Fruit fly (Drosophila melanogaster) whole organism, adult: ENCODE data around the gene CG42581.
"Not testable (repeated sequence)": the region's sequence is repeated elsewhere in the genome, so short reads cannot be mapped to it uniquely, and the experiment has no call there.

Source experiments
- CG11617 ChIP-seq: fragments of 200-800 bp; sonication (Bioruptor generic); optimal IDR thresholded peaks from 2 replicates; lab custom pipeline; 2017; ENCODE audit warnings: mild to moderate bottlenecking, missing biosample characterization, missing genetic modification reagents, missing genetic modification characterization
- CG12768 ChIP-seq: fragments of 200-800 bp; sonication (Bioruptor generic); optimal IDR thresholded peaks from 2 replicates; lab custom pipeline; 2017; ENCODE audit warnings: missing biosample characterization, missing genetic modification characterization, mild to moderate bottlenecking, moderate library complexity, missing genetic modification reagents
- CG14711 ChIP-seq: fragments of 200-800 bp; sonication (Bioruptor generic); optimal IDR thresholded peaks from 2 replicates; lab custom pipeline; 2018; ENCODE audit warnings: missing biosample characterization, mild to moderate bottlenecking, missing genetic modification characterization, moderate library complexity
- CG1620 ChIP-seq: fragments of 200-800 bp; sonication (Bioruptor generic); optimal IDR thresholded peaks from 2 replicates; lab custom pipeline; 2016; ENCODE audit warnings: missing biosample characterization, missing genetic modification characterization
- CG33017 ChIP-seq: fragments of 200-800 bp; sonication (Bioruptor generic); optimal IDR thresholded peaks from 2 replicates; lab custom pipeline; 2018; ENCODE audit warnings: missing biosample characterization, mild to moderate bottlenecking, missing genetic modification characterization, moderate library complexity
- CG5204 ChIP-seq: fragments of 200-800 bp; sonication (Bioruptor generic); optimal IDR thresholded peaks from 2 replicates; lab custom pipeline; 2016; ENCODE audit warnings: missing biosample characterization, missing genetic modification characterization
- CG7045 ChIP-seq: fragments of 200-800 bp; sonication (Bioruptor generic); optimal IDR thresholded peaks from 2 replicates; lab custom pipeline; 2017; ENCODE audit warnings: missing biosample characterization, mild to moderate bottlenecking, missing genetic modification characterization
- CG7101 ChIP-seq: fragments of 200-800 bp; sonication (Bioruptor generic); optimal IDR thresholded peaks from 2 replicates; lab custom pipeline; 2018; ENCODE audit warnings: missing biosample characterization, mild to moderate bottlenecking, missing genetic modification characterization, moderate library complexity
- Clk ChIP-seq: fragments of 200-800 bp; sonication (Bioruptor generic); optimal IDR thresholded peaks from 2 replicates; lab custom pipeline; 2017; ENCODE audit warnings: missing biosample characterization, missing genetic modification characterization
- Crg-1 ChIP-seq: fragments of 200-800 bp; sonication (Bioruptor generic); optimal IDR thresholded peaks from 2 replicates; lab custom pipeline; 2016; ENCODE audit warnings: missing biosample characterization, missing genetic modification characterization
- Hr96 ChIP-seq: fragments of 200-800 bp; sonication (Bioruptor generic); optimal IDR thresholded peaks from 2 replicates; lab custom pipeline; 2016; ENCODE audit warnings: missing biosample characterization, missing genetic modification characterization
- Mnt ChIP-seq: fragments of 200-800 bp; sonication (Bioruptor generic); optimal IDR thresholded peaks from 2 replicates; lab custom pipeline; 2016; ENCODE audit warnings: missing biosample characterization, mild to moderate bottlenecking, missing genetic modification characterization
- bab1 ChIP-seq: fragments of 200-800 bp; sonication (Bioruptor generic); optimal IDR thresholded peaks from 3 replicates; lab custom pipeline; 2019; ENCODE audit warnings: missing biosample characterization, mild to moderate bottlenecking, missing genetic modification characterization, moderate library complexity
- cic ChIP-seq: fragments of 200-800 bp; sonication (Bioruptor generic); optimal IDR thresholded peaks from 2 replicates; lab custom pipeline; 2017; ENCODE audit warnings: missing biosample characterization, mild to moderate bottlenecking, missing genetic modification characterization, moderate library complexity
- cnc ChIP-seq, 2 experiments: fragments of >200 bp; optimal IDR thresholded peaks; 2 replicates each; lab custom pipeline; 2017
- kay ChIP-seq: fragments of 200-800 bp; sonication (Bioruptor generic); peaks from one replicate; lab custom pipeline; 2016; ENCODE audit warnings: missing biosample characterization, missing genetic modification characterization, borderline replicate concordance
- ovo ChIP-seq: fragments of 200-800 bp; sonication (Bioruptor generic); optimal IDR thresholded peaks from 2 replicates; lab custom pipeline; 2016; ENCODE audit warnings: missing biosample characterization, missing genetic modification characterization
- pad ChIP-seq: fragments of 200-800 bp; sonication (Bioruptor generic); optimal IDR thresholded peaks from 3 replicates; lab custom pipeline; 2017; ENCODE audit warnings: missing biosample characterization, missing genetic modification characterization, mild to moderate bottlenecking, moderate library complexity, missing genetic modification reagents
- tj ChIP-seq: fragments of 200-800 bp; sonication (Bioruptor generic); optimal IDR thresholded peaks from 3 replicates; lab custom pipeline; 2017; ENCODE audit warnings: missing biosample characterization, mild to moderate bottlenecking, missing genetic modification characterization, moderate library complexity
- toe ChIP-seq: fragments of 200-800 bp; sonication (Bioruptor generic); optimal IDR thresholded peaks from 2 replicates; lab custom pipeline; 2016; ENCODE audit warnings: missing biosample characterization, missing genetic modification characterization

The CG42581 gene

DNA sequence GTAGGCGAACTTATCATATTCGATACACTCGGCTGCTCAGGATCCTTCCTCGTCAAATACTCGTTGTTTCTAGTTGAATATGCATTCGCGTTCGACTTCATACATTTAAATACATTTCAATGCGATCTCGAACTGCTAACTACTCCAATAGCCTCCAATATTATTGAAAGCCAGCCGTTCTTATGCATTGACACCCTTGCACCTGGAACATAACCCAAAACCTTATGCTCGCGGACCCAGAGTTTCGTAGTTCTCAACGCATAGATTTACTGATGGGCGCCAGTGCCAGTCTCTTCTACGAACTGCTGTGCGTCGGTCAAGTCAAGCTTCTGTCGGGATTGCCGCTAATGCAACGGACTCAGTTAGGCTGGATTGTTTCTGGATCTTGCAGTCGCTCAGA, at the start of gene CG42581:
TSS of gene CG42581 (minus strand) at position 101 of the 400 bp plus-strand sequence.
- not testable (repeated sequence) for TF ChIP-seq CG7101 (tag; lab: Kevin White, UChicago); cic (GFP tag; lab: Kevin White, UChicago); CG7045 (GFP tag; lab: Kevin White, UChicago)

DNA sequence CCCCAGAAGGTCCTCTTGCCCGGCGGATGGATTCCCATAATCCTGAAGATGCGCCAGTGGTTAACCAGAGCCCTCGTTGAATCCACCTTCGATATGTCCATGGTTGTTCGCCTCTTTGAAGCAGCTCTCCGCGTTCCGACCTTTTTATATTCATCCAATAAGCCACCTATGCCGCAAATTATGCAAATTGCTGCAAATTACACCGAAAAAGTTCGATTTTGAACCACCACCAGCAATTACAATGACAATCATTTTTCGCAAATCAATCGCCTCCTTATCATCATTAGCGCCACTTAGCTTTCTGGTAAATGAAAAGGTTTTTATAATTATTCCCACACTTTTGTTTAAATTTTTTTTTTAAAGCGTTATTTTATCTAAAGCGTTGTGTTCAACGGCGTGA, 46.8 kb upstream of the CG42581 start, which contains the start of gene Or19a:
TSS of gene Or19a (minus strand) at position 101 of the 400 bp plus-strand sequence.
- TF ChIP-seq cic (GFP tag; lab: Kevin White, UChicago); CG7101 (tag; lab: Kevin White, UChicago); ovo (GFP tag; lab: Kevin White, UChicago): not testable (repeated sequence)

DNA sequence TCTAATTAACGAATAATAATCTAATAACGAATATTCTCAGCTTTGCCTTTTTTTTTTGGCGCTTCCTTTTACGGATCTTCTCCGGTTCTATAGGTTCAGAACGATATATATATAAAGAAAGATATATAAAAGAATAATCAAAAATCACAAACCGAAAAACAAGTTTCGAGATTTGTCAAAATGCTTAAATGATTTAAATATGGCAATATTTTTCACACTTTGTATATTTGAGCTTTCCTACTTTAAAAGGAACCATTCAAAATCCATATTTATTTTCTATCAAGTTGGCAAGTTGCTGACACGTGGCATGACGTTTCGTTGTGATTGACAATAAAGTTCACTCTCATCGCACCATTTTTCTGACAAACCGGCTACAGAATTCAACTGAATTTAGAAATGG, 44.4 kb upstream of the CG42581 start, which contains the start of gene CG34332:
TSS of gene CG34332 (plus strand) at position 301 of the 400 bp plus-strand sequence.
- no peak for TF ChIP-seq Crg-1 (GFP tag; lab: Kevin White, UChicago)
- no peak for TF ChIP-seq CG11617
- no peak for TF ChIP-seq ovo (GFP tag; lab: Kevin White, UChicago)
- TF ChIP-seq CG14711 (tag; lab: Kevin White, UChicago): no peak

DNA sequence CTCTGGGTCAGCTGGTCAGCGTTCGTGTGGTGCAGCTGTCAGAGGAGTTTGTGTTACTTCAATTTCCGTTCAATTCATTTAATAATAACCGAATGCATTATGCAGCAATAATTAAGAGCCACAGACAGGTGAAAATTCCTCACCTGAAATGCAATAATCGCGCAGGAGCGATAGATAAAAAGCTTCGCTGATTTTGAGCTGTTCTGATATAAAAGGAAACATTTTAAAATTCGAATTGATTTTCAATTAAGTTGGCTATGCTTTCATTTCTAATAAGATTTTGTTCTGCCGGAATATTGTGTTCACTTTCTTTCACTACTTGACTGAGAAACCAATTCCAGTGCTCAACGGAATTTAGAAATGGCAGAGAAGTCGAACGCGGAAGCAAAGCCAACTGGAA, 43.2 kb upstream of the CG42581 start, which contains the start of gene CG42583:
TSS of gene CG42583 (plus strand) at position 301 of the 400 bp plus-strand sequence.
- TF ChIP-seq CG7045 (GFP tag; lab: Kevin White, UChicago) (no peak), Mnt (GFP tag; lab: Kevin White, UChicago) (no peak), ovo (GFP tag; lab: Kevin White, UChicago) (no peak), pad (GFP tag; lab: Kevin White, UChicago) (no peak), tj (no peak), CG1620 (GFP tag; lab: Kevin White, UChicago) (no peak), CG14711 (tag; lab: Kevin White, UChicago) (no peak), cnc (optimal IDR thresholded peaks at IDR 0.05; lab: Kevin White, UChicago) (no peak), bab1 (GFP tag; lab: Kevin White, UChicago) (no peak)

DNA sequence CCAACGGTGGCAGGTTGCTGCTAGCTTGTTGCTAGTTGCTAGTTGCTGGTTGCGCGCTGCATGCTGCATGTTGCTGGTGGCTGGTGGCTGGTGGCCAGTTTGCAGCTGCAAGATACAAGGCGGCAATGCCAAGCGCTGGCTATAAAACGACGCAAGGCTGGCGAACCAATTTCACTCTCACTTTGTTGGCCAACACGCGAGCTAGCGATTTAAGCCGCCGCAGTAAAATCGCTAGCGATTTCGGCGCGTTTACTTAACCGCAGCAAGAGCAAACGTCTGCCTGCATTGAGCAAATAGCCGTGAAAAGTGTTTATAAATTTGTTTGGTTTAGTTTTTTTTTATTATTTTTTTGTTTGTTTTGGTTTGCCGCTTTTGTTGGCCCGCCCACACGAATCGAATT, 37.2 kb upstream of the CG42581 start, which contains the start of gene CG15322:
TSS of gene CG15322 (plus strand) at position 148 of the 400 bp plus-strand sequence.
- TF ChIP-seq CG12768 (GFP tag; lab: Kevin White, UChicago) (no peak), CG14711 (tag; lab: Kevin White, UChicago) (no peak)

DNA sequence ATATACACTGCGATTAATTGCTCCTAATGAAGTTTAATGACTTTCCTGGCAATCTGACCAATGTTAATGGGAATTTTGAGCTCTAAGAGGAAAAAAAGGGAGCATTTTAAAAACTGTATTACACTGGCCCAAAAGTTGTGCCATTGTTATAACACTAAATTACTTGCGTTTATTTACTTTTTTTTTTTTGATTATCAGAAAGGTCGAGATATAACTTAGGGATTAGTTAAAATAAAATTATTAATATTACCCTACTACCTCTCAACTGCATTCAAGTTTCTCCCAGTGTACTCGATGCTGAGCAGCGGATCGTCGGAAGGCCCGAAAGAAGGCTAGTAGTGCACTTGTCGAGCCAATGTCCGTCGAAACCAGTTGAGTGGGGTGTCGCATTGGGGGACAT, 34.2 kb upstream of the CG42581 start:
- no peak for TF ChIP-seq CG14711 (tag; lab: Kevin White, UChicago)
- TF ChIP-seq CG5204 (GFP tag; lab: Kevin White, UChicago): no peak

DNA sequence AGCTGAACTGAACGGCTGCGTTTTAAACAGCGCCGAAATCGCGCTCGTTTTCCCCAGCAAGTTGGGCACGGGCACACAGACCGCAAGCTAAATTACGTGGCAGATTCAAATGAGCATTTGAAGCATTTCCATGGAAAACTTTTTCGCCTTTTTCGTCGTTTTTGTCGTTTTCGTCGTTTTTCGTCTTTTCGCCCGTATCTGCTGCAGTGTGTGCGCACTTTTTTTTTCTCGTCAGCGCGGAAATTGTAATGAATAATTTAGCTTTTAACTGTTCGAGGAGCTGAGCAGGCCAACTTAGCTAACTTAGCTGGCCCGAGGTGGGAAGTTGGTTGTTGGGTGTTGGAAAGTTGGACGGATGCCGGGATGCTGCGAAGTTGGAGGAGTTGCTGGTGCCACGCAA, 33.3 kb upstream of the CG42581 start:
- no peak for TF ChIP-seq bab1 (GFP tag; lab: Kevin White, UChicago)
- no peak for TF ChIP-seq CG7101 (tag; lab: Kevin White, UChicago)
- TF ChIP-seq tj: no peak
- TF ChIP-seq kay (GFP tag; lab: Kevin White, UChicago): no peak
- no peak for TF ChIP-seq Clk (GFP tag; lab: Kevin White, UChicago)
- TF ChIP-seq cic (GFP tag; lab: Kevin White, UChicago): no peak
- TF ChIP-seq CG5204 (GFP tag; lab: Kevin White, UChicago): no peak
- TF ChIP-seq CG7045 (GFP tag; lab: Kevin White, UChicago): no peak
- TF ChIP-seq CG33017: no peak
- TF ChIP-seq CG12768 (GFP tag; lab: Kevin White, UChicago): no peak
- no peak for TF ChIP-seq Hr96 (GFP tag; lab: Kevin White, UChicago)
- no peak for TF ChIP-seq CG14711 (tag; lab: Kevin White, UChicago)
- no peak for TF ChIP-seq ovo (GFP tag; lab: Kevin White, UChicago)
- no peak for TF ChIP-seq pad (GFP tag; lab: Kevin White, UChicago)
- no peak for TF ChIP-seq toe (GFP tag; lab: Kevin White, UChicago)
- no peak for TF ChIP-seq Mnt (GFP tag; lab: Kevin White, UChicago)
- no peak for TF ChIP-seq CG1620 (GFP tag; lab: Kevin White, UChicago)
- no peak for TF ChIP-seq cnc (optimal IDR thresholded peaks at IDR 0.05; lab: Kevin White, UChicago)

DNA sequence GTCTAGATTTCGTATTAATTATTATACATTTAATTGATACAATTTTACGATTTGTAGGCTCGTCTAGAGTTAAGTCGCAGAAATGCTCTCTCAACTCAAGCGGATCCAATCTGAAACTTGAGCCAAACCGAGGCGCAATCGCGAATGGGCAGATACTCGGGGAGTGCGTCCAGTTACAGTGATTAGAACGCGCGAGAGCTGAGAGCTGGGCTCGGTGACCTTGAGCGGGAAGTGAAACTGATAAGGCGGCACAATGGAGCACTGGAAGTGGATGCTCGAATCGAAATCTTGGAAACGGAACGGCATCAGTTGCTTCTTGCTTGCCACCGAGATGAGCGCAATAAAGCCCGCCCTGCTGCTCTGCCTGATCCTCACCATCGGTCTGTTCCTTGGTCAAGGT, 25.9 kb upstream of the CG42581 start, which contains the start of gene CG34331:
TSS of gene CG34331 (plus strand) at position 301 of the 400 bp plus-strand sequence.
- TF ChIP-seq CG12768 (GFP tag; lab: Kevin White, UChicago) (no peak), CG1620 (GFP tag; lab: Kevin White, UChicago) (no peak), CG7045 (GFP tag; lab: Kevin White, UChicago) (no peak), kay (GFP tag; lab: Kevin White, UChicago) (no peak), tj (no peak)
